Worm (Caenorhabditis elegans) whole organism, L4 larva: ENCODE measurements around the gene clc-11.

Experiments
- F44E2.7 ChIP-seq: fragments of 200-800 bp; sonication (Bioruptor generic); IDR thresholded peaks from 2 replicates; pipeline ENCODE4 v2.1.2; 2022; ENCODE audit warnings: missing genetic modification characterization, missing compliant biosample characterization
- R02D3.7 ChIP-seq: fragments of 150-350 bp; sonication (generic microtip); optimal IDR thresholded peaks from 3 replicates; lab custom pipeline; 2014; ENCODE audit warnings: missing biosample characterization, missing genetic modification characterization
- T20F7.1 ChIP-seq: fragments of 200-800 bp; sonication (Bioruptor generic); optimal IDR thresholded peaks from 2 replicates; lab custom pipeline; 2018; ENCODE audit warnings: mild to moderate bottlenecking, missing genetic modification characterization, missing compliant biosample characterization
- T26A8.4 ChIP-seq: fragments of 200-800 bp; sonication (Bioruptor generic); IDR thresholded peaks from 2 replicates; pipeline ENCODE4 v1.3.6; 2022; ENCODE audit warnings: missing genetic modification characterization, missing compliant biosample characterization
- Y48G9A.11 ChIP-seq: fragments of 200-800 bp; sonication (Bioruptor generic); IDR thresholded peaks from 2 replicates; pipeline ENCODE4 v1.3.6; 2022; ENCODE audit warnings: missing genetic modification reagents, missing genetic modification characterization, missing compliant biosample characterization
- aha-1 ChIP-seq: fragments of 150-350 bp; peaks from one replicate; lab custom pipeline; 2014; ENCODE audit warnings: missing biosample characterization, missing genetic modification characterization
- aly-2 ChIP-seq: sonication (generic microtip); optimal IDR thresholded peaks from 2 replicates; lab custom pipeline; 2018; ENCODE audit warnings: missing biosample characterization, missing genetic modification characterization
- attf-4 ChIP-seq: sonication (generic microtip); optimal IDR thresholded peaks from 3 replicates; lab custom pipeline; 2017; ENCODE audit warnings: missing biosample characterization, missing genetic modification characterization
- ceh-32 ChIP-seq: sonication (generic microtip); optimal IDR thresholded peaks from 2 replicates; lab custom pipeline; 2016; ENCODE audit warnings: mild to moderate bottlenecking, missing genetic modification characterization, missing compliant biosample characterization; ENCODE audit not compliant: poor library complexity
- ceh-44 ChIP-seq: fragments of 200-800 bp; sonication (Bioruptor generic); IDR thresholded peaks from 2 replicates; pipeline ENCODE4 v1.3.6; 2022; ENCODE audit warnings: missing genetic modification reagents, missing genetic modification characterization, missing compliant biosample characterization
- daf-16 ChIP-seq, 3 experiments: sonication (generic microtip); optimal IDR thresholded peaks; 2 replicates each; lab custom pipeline; 2016 to 2017; ENCODE audit warnings: missing genetic modification characterization in 3 of 3, missing genetic modification reagents in 3 of 3, mild to moderate bottlenecking in 2 of 3, missing compliant biosample characterization in 2 of 3, missing biosample characterization in 1 of 3, moderate library complexity in 1 of 3
- daf-8 ChIP-seq: fragments of 200-800 bp; sonication (Bioruptor generic); IDR thresholded peaks from 2 replicates; pipeline ENCODE4 v1.3.6; 2022; ENCODE audit warnings: missing genetic modification characterization, missing compliant biosample characterization
- dmd-6 ChIP-seq: fragments of 200-800 bp; sonication (Bioruptor generic); IDR thresholded peaks from 2 replicates; pipeline ENCODE4 v1.3.6; 2022; ENCODE audit warnings: missing genetic modification reagents, missing genetic modification characterization, missing compliant biosample characterization
- dpl-1 ChIP-seq: fragments of 150-350 bp; optimal IDR thresholded peaks from 2 replicates; lab custom pipeline; 2014; ENCODE audit warnings: missing biosample characterization, missing genetic modification reagents, missing genetic modification characterization
- duxl-1 ChIP-seq: sonication (generic microtip); optimal IDR thresholded peaks from 2 replicates; lab custom pipeline; 2016; ENCODE audit warnings: mild to moderate bottlenecking, missing genetic modification characterization, moderate library complexity, missing compliant biosample characterization; ENCODE audit not compliant: poor library complexity
- dve-1 ChIP-seq: sonication (generic microtip); optimal IDR thresholded peaks from 2 replicates; lab custom pipeline; 2017; ENCODE audit warnings: antibody characterized with exemption, mild to moderate bottlenecking, missing genetic modification characterization, missing compliant biosample characterization; ENCODE audit not compliant: insufficient read depth
- fos-1 ChIP-seq: fragments of 150-350 bp; optimal IDR thresholded peaks from 2 replicates; lab custom pipeline; 2014; ENCODE audit warnings: missing biosample characterization, missing genetic modification characterization
- hlh-11 ChIP-seq: fragments of 200-800 bp; sonication (Bioruptor generic); optimal IDR thresholded peaks from 2 replicates; lab custom pipeline; 2018; ENCODE audit warnings: mild to moderate bottlenecking, missing genetic modification characterization, missing compliant biosample characterization
- hlh-30 ChIP-seq: sonication (generic microtip); optimal IDR thresholded peaks from 2 replicates; lab custom pipeline; 2017; ENCODE audit warnings: antibody characterized with exemption, mild to moderate bottlenecking, missing genetic modification characterization, missing compliant biosample characterization; ENCODE audit not compliant: insufficient read depth
- jun-1 ChIP-seq: fragments of 150-350 bp; optimal IDR thresholded peaks from 2 replicates; lab custom pipeline; 2014; ENCODE audit warnings: missing biosample characterization, missing genetic modification reagents, missing genetic modification characterization
- lin-13 ChIP-seq: fragments of 150-350 bp; optimal IDR thresholded peaks from 2 replicates; lab custom pipeline; 2014; ENCODE audit warnings: missing biosample characterization, missing genetic modification reagents, missing genetic modification characterization
- lin-38 ChIP-seq: fragments of 200-800 bp; sonication (Bioruptor generic); IDR thresholded peaks from 2 replicates; pipeline ENCODE4 v1.3.6; 2022; ENCODE audit warnings: missing genetic modification reagents, missing genetic modification characterization, missing compliant biosample characterization
- lsy-2 ChIP-seq, 2 experiments: fragments of 150-350 bp in 1 of 2; sonication (generic microtip) in 1 of 2; optimal IDR thresholded peaks; 2 replicates each; lab custom pipeline; 2014 to 2017; ENCODE audit warnings: missing biosample characterization in 2 of 2, missing genetic modification characterization in 2 of 2
- madf-9 ChIP-seq: fragments of 200-800 bp; sonication (Bioruptor generic); conservative IDR thresholded peaks from 2 replicates; pipeline ENCODE4 v1.3.6; 2022; ENCODE audit warnings: missing genetic modification reagents, missing genetic modification characterization, missing compliant biosample characterization
- mdt-29 ChIP-seq: fragments of 200-800 bp; sonication (Bioruptor generic); IDR thresholded peaks from 2 replicates; pipeline ENCODE4 v1.3.6; 2022; ENCODE audit warnings: missing genetic modification reagents, missing genetic modification characterization, missing compliant biosample characterization
- mep-1 ChIP-seq: fragments of 150-350 bp; sonication (generic microtip); optimal IDR thresholded peaks from 3 replicates; lab custom pipeline; 2014; ENCODE audit warnings: missing biosample characterization, missing genetic modification characterization
- nhr-10 ChIP-seq: fragments of 150-350 bp; optimal IDR thresholded peaks from 2 replicates; lab custom pipeline; 2014; ENCODE audit warnings: missing biosample characterization, missing genetic modification characterization
- nhr-102 ChIP-seq: sonication (generic microtip); optimal IDR thresholded peaks from 2 replicates; lab custom pipeline; 2016; ENCODE audit warnings: mild to moderate bottlenecking, missing genetic modification characterization, moderate library complexity, missing compliant biosample characterization
- nhr-111 ChIP-seq: fragments of 200-800 bp; sonication (Bioruptor generic); optimal IDR thresholded peaks from 2 replicates; lab custom pipeline; 2018; ENCODE audit warnings: mild to moderate bottlenecking, missing genetic modification characterization, missing compliant biosample characterization
- nhr-237 ChIP-seq: sonication (generic microtip); optimal IDR thresholded peaks from 2 replicates; lab custom pipeline; 2017; ENCODE audit warnings: missing biosample characterization, missing genetic modification characterization
- nhr-28 ChIP-seq: fragments of 150-350 bp; optimal IDR thresholded peaks from 2 replicates; lab custom pipeline; 2014; ENCODE audit warnings: missing biosample characterization, missing genetic modification characterization
- nhr-41 ChIP-seq: fragments of 200-800 bp; sonication (Bioruptor generic); IDR thresholded peaks from 2 replicates; pipeline ENCODE4 v1.3.6; 2022; ENCODE audit warnings: missing genetic modification reagents, missing genetic modification characterization, missing compliant biosample characterization
- nhr-42 ChIP-seq: fragments of 200-800 bp; sonication (Bioruptor generic); IDR thresholded peaks from 2 replicates; pipeline ENCODE4 v1.3.6; 2022; ENCODE audit warnings: missing genetic modification characterization, missing compliant biosample characterization
- nhr-48 ChIP-seq: sonication (generic microtip); optimal IDR thresholded peaks from 2 replicates; lab custom pipeline; 2016; ENCODE audit warnings: mild to moderate bottlenecking, missing genetic modification characterization, missing compliant biosample characterization
- pqm-1 ChIP-seq: sonication (generic microtip); optimal IDR thresholded peaks from 2 replicates; lab custom pipeline; 2017; ENCODE audit warnings: missing biosample characterization, missing genetic modification characterization
- spr-1 ChIP-seq: sonication (generic microtip); optimal IDR thresholded peaks from 2 replicates; lab custom pipeline; 2016; ENCODE audit warnings: mild to moderate bottlenecking, missing genetic modification characterization, missing compliant biosample characterization
- spr-3 ChIP-seq: fragments of 200-800 bp; sonication (Bioruptor generic); optimal IDR thresholded peaks from 2 replicates; lab custom pipeline; 2018; ENCODE audit warnings: mild to moderate bottlenecking, missing genetic modification characterization, missing compliant biosample characterization
- unc-130 ChIP-seq: sonication (generic microtip); optimal IDR thresholded peaks from 2 replicates; lab custom pipeline; 2016; ENCODE audit warnings: missing genetic modification reagents, missing genetic modification characterization, missing compliant biosample characterization
- unc-62 ChIP-seq, 3 experiments: fragments of 150-350 bp in 1 of 3; sonication (generic microtip); optimal IDR thresholded peaks in 2 of 3; peaks in 1 of 3; 1 replicate in 1 of 3; 2 replicates in 2 of 3; lab custom pipeline; 2014 to 2017; ENCODE audit warnings: missing biosample characterization in 3 of 3, missing genetic modification characterization in 3 of 3, missing genetic modification reagents in 3 of 3, missing genotype in 1 of 3
- zfp-2 ChIP-seq: sonication (generic microtip); optimal IDR thresholded peaks from 2 replicates; lab custom pipeline; 2016; ENCODE audit warnings: mild to moderate bottlenecking, missing genetic modification characterization, missing compliant biosample characterization
- zip-11 ChIP-seq: fragments of 200-800 bp; sonication (Bioruptor generic); IDR thresholded peaks from 2 replicates; pipeline ENCODE4 v1.3.6; 2022; ENCODE audit warnings: missing genetic modification characterization, missing compliant biosample characterization
- ztf-7 ChIP-seq: fragments of 150-350 bp; optimal IDR thresholded peaks from 2 replicates; lab custom pipeline; 2014; ENCODE audit warnings: missing biosample characterization, missing genetic modification characterization

clc-11 gene

DNA sequence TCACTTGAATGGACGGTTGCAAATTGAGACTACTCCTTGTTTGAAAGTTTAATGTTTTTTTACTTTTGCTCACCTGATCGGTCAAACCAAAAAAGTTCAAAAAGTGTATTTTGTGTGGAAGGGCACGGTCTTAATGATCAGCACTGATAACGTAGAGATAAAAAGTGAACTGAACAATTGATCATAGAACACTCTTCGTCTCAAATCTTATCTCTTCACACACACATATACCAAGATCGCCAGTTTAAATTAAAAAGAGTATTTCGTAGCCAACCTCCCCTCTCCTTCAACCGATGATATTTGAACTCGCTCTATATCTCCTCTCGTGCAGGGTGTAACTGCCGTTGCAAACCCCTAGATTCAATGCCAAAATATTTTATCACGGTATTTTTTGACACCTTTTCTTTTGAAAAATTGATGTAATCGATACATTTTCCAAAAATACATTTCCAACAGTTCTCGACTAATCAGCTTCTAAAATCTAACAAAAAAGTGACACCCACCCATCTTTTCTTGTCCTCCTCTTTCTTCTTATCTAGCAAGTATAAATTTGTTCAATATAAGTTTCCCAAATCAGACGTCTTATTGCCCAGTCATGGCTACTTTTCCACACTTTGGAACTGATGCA, 39.2 kb downstream of the clc-11 start, which contains the start of gene cth-1:
Gene cth-1 (plus strand): TSS at position 578 of the 628 bp plus-strand sequence.
- TF ChIP-seq dpl-1, result no peak
- TF ChIP-seq daf-8 (GFP tag; lab: Robert Waterston, UW), result no peak
- TF ChIP-seq lin-13 (GFP tag; lab: Kevin White, UChicago), result no peak
- TF ChIP-seq madf-9 (GFP tag; lab: Robert Waterston, UW), result no peak
- no peak for TF ChIP-seq spr-3 (GFP tag; lab: Kevin White, UChicago)
- peak in 1 of 2 experiments; percentile 27 for TF ChIP-seq unc-62 (GFP tag; optimal IDR thresholded peaks at IDR 0.05 in 1 of 2; lab: Kevin White, UChicago)
- no peak for TF ChIP-seq unc-62 (tag; optimal IDR thresholded peaks at IDR 0.05; lab: Kevin White, UChicago)
- TF ChIP-seq ztf-7, result no peak
- no peak for TF ChIP-seq aly-2
- no peak for TF ChIP-seq unc-130 (GFP tag; lab: Kevin White, UChicago)
- TF ChIP-seq nhr-41 (GFP tag; lab: Robert Waterston, UW), result no peak
- TF ChIP-seq jun-1, result no peak
- TF ChIP-seq T26A8.4, result no peak
- TF ChIP-seq nhr-237 (tag; lab: Kevin White, UChicago), result no peak
- TF ChIP-seq ceh-32 (tag; lab: Kevin White, UChicago), result no peak
- peak; percentile 69 for TF ChIP-seq dmd-6
- TF ChIP-seq pqm-1, result peak; percentile 64
- TF ChIP-seq mdt-29 (GFP tag; lab: Robert Waterston, UW), result no peak
- no peak for TF ChIP-seq spr-1
- no peak for TF ChIP-seq nhr-42
- TF ChIP-seq T20F7.1 (GFP tag; lab: Kevin White, UChicago), result no peak
- no peak for TF ChIP-seq F44E2.7
- no peak for TF ChIP-seq lin-38
- TF ChIP-seq mep-1 (tag; lab: Kevin White, UChicago), result no peak
- no peak for TF ChIP-seq nhr-111 (GFP tag; lab: Kevin White, UChicago)
- TF ChIP-seq daf-16 (GFP tag; optimal IDR thresholded peaks at IDR 0.05; lab: Kevin White, UChicago), result no peak
- peak; percentile 50 for TF ChIP-seq daf-16 (tag; optimal IDR thresholded peaks at IDR 0.05; lab: Kevin White, UChicago)
- peak; percentile 27 for TF ChIP-seq hlh-11 (tag; lab: Kevin White, UChicago)
- TF ChIP-seq nhr-10, result no peak
- TF ChIP-seq nhr-102 (tag; lab: Kevin White, UChicago), result no peak
- TF ChIP-seq nhr-48, result peak; percentile 74
- no peak for TF ChIP-seq duxl-1 (tag; lab: Kevin White, UChicago)
- TF ChIP-seq dve-1 (tag; lab: Kevin White, UChicago), result peak; percentile 66
- TF ChIP-seq ceh-44 (GFP tag; lab: Robert Waterston, UW), result no peak
- no peak for TF ChIP-seq zfp-2
- TF ChIP-seq lsy-2 (tag; optimal IDR thresholded peaks at IDR 0.05; lab: Kevin White, UChicago), result no peak
- TF ChIP-seq aha-1, result peak; percentile 63
- TF ChIP-seq R02D3.7 (tag; lab: Kevin White, UChicago), result no peak
- TF ChIP-seq hlh-30 (tag; lab: Kevin White, UChicago), result peak; percentile 32
- no peak for TF ChIP-seq attf-4 (tag; lab: Kevin White, UChicago)
- no peak for TF ChIP-seq zip-11 (GFP tag; lab: Robert Waterston, UW)
- peak; percentile 97 for TF ChIP-seq nhr-28 (tag; lab: Kevin White, UChicago)
- TF ChIP-seq Y48G9A.11 (GFP tag; lab: Robert Waterston, UW), result no peak
- no peak for TF ChIP-seq fos-1
